Comparison of ENCODE assay signal across 3 fruit fly cellular contexts in genomic region chr3R:21831040-21831439, dm6.
TF ChIP-seq lines count a peak whose summit lies in the region.

No protein-coding gene starts in this region.

- TF ChIP-seq CTCF in whole organism, embryonic (GFP tag; optimal IDR thresholded peaks at IDR 0.05; lab: Kevin White, UChicago) = no peak

TF ChIP-seq in whole organism, embryonic, 481 proteins besides CTCF, POLR2A, EP300 and RAD21:
- TF ChIP-seq nom (GFP tag; optimal IDR thresholded peaks at IDR 0.05; lab: Kevin White, UChicago) (no peak), hth (optimal IDR thresholded peaks at IDR 0.05; lab: Kevin White, UChicago) (no peak), C15 (GFP tag; IDR thresholded peaks at IDR 0.05; lab: Robert Waterston, UW) (peak; percentile 22; the same call in 1 of the 3 replicates), BEAF-32 (GFP tag; optimal IDR thresholded peaks at IDR 0.05; lab: Kevin White, UChicago) (no peak), slp2 (GFP tag; optimal IDR thresholded peaks at IDR 0.05; lab: Kevin White, UChicago) (no peak), gcm (GFP tag; optimal IDR thresholded peaks at IDR 0.05; lab: Kevin White, UChicago) (no peak), bsh (GFP tag; optimal IDR thresholded peaks at IDR 0.05; lab: Kevin White, UChicago) (no peak), CG31224 (GFP tag; IDR thresholded peaks at IDR 0.05; lab: Robert Waterston, UW) (peak; percentile 12; the same call in 1 of the 2 replicates), BtbVII (GFP tag; optimal IDR thresholded peaks at IDR 0.05; lab: Kevin White, UChicago) (no peak), CG7987 (GFP tag; optimal IDR thresholded peaks at IDR 0.05; lab: Kevin White, UChicago) (no peak), CG12769 (tag; optimal IDR thresholded peaks at IDR 0.05; lab: Kevin White, UChicago) (no peak)

TF ChIP-seq in whole organism, prepupa, 60 proteins besides CTCF, POLR2A, EP300 and RAD21:
- TF ChIP-seq CG8119 (GFP tag; IDR thresholded peaks at IDR 0.05; lab: Robert Waterston, UW) (no peak; the same call in 2 of the 3 replicates), Met (GFP tag; optimal IDR thresholded peaks at IDR 0.05; lab: Kevin White, UChicago) (no peak), CG3919 (GFP tag; optimal IDR thresholded peaks at IDR 0.05; lab: Kevin White, UChicago) (no peak), Lpt (GFP tag; optimal IDR thresholded peaks at IDR 0.05; lab: Kevin White, UChicago) (peak; percentile 75), vri (GFP tag; optimal IDR thresholded peaks at IDR 0.05; lab: Kevin White, UChicago) (no peak), CG6163 (GFP tag; IDR thresholded peaks at IDR 0.05; lab: Robert Waterston, UW) (0 out of 3 replicates have a peak, but pooled peaks have one; percentile 10), eg (GFP tag; IDR thresholded peaks at IDR 0.05; lab: Robert Waterston, UW) (peak; percentile 6; the same call in 1 of the 3 replicates), CG15336 (GFP tag; IDR thresholded peaks at IDR 0.05; lab: Robert Waterston, UW) (peak; percentile 13; the same call in 1 of the 2 replicates), topi (GFP tag; optimal IDR thresholded peaks at IDR 0.05; lab: Kevin White, UChicago) (no peak)

TF ChIP-seq in whole organism, pupa, 21 proteins besides CTCF, POLR2A, EP300 and RAD21:
- TF ChIP-seq CG15710 (tag; optimal IDR thresholded peaks at IDR 0.05; lab: Kevin White, UChicago) (no peak), EcR (GFP tag; optimal IDR thresholded peaks at IDR 0.05; lab: Kevin White, UChicago) (peak; percentile 67), D1 (tag; optimal IDR thresholded peaks at IDR 0.05; lab: Kevin White, UChicago) (no peak), gl (tag; optimal IDR thresholded peaks at IDR 0.05; lab: Kevin White, UChicago) (no peak)

Comparison
In these comparisons a context has a peak if more than half of its experiments do, and no peak if none do; other contexts are left out.
1. Of the 7 proteins assayed by ChIP-seq in both whole organism, embryonic and whole organism, prepupa: peak only in whole organism, embryonic: none; only in whole organism, prepupa: Lpt; in both: none; in neither: 6.